Fruit fly (Drosophila melanogaster) Kc167 (cell line): ENCODE measurements around the gene CG33096.

ENCODE experiments used
- Myc ChIP-seq: fragments of >200 bp; optimal IDR thresholded peaks from 2 replicates; lab custom pipeline; 2017; ENCODE audit warnings: missing external identifiers
- Sin3A ChIP-seq: fragments of >200 bp; optimal IDR thresholded peaks from 2 replicates; lab custom pipeline; 2018; ENCODE audit warnings: missing external identifiers
- h ChIP-seq: fragments of >200 bp; optimal IDR thresholded peaks from 3 replicates; lab custom pipeline; 2018; ENCODE audit warnings: missing external identifiers
- insv ChIP-seq: fragments of >200 bp; optimal IDR thresholded peaks from 3 replicates; lab custom pipeline; 2018; ENCODE audit warnings: missing external identifiers
- psq ChIP-seq: fragments of >200 bp; optimal IDR thresholded peaks from 2 replicates; lab custom pipeline; 2017; ENCODE audit warnings: missing external identifiers
- ttk ChIP-seq: sonication (Bioruptor generic); optimal IDR thresholded peaks from 2 replicates; lab custom pipeline; 2017; ENCODE audit warnings: missing external identifiers

CG33096 gene

DNA sequence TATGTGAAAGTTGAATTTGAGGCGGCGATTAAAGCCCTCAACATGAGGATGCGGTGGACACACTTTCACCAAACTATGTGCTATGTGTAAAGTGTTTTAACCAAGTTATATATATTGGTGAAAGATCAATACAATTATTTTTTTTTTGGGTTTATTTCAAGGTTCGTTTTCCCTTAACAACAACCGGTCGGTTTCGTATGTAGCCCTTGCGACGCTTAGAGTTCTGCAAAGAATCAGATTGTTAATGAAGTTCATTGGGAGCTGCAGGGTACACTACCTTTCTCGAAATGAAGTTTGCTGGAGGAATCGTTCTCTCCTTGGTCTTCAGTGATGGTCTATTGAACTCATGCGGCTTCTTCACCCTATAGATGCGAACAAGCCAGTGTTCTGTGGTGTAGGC, 30.6 kb upstream of the CG33096 start:
- no peak for TF ChIP-seq Myc (lab: Kevin White, UChicago)
- TF ChIP-seq psq (lab: Kevin White, UChicago) = no peak
- no peak for TF ChIP-seq ttk (lab: Kevin White, UChicago)
- TF ChIP-seq Sin3A (lab: Kevin White, UChicago) = no peak
- no peak for TF ChIP-seq h (lab: Kevin White, UChicago)
- TF ChIP-seq insv (lab: Kevin White, UChicago) = no peak

DNA sequence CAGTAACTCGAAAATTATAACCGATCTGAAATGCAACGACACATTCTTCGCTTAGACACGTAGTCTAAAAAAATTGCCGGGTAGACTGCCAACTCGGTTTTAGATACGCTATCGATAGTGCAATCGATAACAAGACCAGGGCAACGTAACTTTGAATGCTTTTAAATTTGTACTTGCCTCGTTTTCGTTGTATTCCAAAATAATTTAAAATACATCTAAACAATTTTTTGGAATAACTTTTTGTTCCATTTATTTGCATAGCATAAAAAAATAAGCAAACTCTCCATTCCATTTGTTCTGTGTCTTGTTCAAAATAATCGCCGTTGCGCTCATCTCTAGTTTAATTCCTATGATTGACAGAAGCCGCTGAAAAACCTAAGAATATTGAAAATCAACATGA, 27.9 kb upstream of the CG33096 start, which contains the start of the genes Stt3B and CG11839:
Gene Stt3B (minus strand): TSS at position 69 of the 400 bp plus-strand sequence.
Gene CG11839 (plus strand): TSS at position 359 of the 400 bp plus-strand sequence.
- TF ChIP-seq Sin3A (lab: Kevin White, UChicago) (no peak), psq (lab: Kevin White, UChicago) (no peak)

DNA sequence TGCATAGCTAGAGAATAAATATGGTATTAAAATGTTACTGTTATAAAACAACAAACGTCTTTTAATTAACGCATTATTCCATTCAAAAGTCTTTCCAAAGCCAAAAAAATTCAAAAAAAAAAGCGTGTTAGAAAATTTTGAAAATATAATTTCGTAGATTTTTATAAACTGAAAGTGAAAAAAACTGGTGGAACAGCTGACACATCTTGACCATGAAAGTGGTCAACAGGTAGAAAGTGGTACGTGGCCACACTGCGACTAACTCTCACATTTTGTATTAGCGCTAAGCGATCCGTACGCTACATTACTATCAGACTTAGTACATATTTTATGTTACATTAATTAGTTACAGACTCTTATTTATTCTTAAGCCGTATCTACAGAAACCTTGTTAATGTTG, 26.6 kb upstream of the CG33096 start, which contains the start of gene CG11836:
Gene CG11836 (plus strand): TSS at position 256 of the 400 bp plus-strand sequence.
- no peak for TF ChIP-seq Myc (lab: Kevin White, UChicago)
- no peak for TF ChIP-seq Sin3A (lab: Kevin White, UChicago)
- no peak for TF ChIP-seq insv (lab: Kevin White, UChicago)
- no peak for TF ChIP-seq ttk (lab: Kevin White, UChicago)
- TF ChIP-seq psq (lab: Kevin White, UChicago) = no peak
- no peak for TF ChIP-seq h (lab: Kevin White, UChicago)

DNA sequence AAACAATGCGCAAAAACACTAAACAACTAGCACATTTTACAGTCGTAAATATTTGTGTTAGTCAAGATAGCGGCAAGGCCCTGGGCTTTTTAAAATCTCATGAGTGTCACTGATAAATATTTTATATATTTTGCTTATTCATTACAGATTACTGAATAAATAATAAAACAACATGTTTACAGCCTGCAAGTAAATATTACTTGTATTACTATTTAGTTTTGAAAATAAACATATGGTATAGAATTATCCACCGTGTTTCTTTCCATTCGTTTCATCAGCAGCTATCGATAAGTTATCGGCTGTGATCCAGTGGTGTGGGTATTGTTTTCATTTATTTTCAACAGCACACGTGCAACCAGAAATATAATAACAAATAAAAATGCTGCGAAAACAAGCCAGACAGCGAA, 22.9 kb upstream of the CG33096 start, which contains the start of the genes shams and CG11920:
Gene shams (minus strand): TSS at position 50 of the 407 bp plus-strand sequence.
Gene CG11920 (plus strand): TSS at position 320 of the 407 bp plus-strand sequence.
- TF ChIP-seq Sin3A (lab: Kevin White, UChicago) (no peak), h (lab: Kevin White, UChicago) (no peak), Myc (lab: Kevin White, UChicago) (no peak), psq (lab: Kevin White, UChicago) (no peak), insv (lab: Kevin White, UChicago) (no peak), ttk (lab: Kevin White, UChicago) (no peak)

DNA sequence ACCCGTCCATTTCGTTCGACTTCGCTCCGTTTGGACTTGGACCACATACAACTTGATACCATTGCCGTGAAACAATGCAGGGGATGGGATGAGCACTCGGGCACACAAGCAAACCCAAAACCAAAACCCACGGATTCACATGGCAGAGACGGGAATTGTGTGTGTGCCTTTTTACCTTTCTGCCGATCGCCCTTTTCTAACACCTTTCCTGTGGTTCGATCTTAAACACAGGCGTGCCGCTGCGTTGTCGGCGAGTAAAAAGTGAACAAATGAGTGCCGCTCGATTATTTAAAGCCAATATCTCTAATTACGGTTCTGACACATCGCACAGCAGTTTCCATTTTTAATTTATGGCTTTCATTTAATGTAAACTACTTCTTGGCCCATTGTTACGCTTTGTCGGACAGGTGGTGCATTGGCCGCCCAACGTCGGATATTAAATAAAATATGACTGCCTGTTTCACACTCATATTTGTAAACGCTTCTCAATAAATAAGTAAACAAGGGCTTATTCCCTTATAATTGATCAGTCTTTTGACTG, 20.1 kb upstream of the CG33096 start:
- TF ChIP-seq insv (lab: Kevin White, UChicago) (no peak), Myc (lab: Kevin White, UChicago) (no peak), Sin3A (lab: Kevin White, UChicago) (no peak)

DNA sequence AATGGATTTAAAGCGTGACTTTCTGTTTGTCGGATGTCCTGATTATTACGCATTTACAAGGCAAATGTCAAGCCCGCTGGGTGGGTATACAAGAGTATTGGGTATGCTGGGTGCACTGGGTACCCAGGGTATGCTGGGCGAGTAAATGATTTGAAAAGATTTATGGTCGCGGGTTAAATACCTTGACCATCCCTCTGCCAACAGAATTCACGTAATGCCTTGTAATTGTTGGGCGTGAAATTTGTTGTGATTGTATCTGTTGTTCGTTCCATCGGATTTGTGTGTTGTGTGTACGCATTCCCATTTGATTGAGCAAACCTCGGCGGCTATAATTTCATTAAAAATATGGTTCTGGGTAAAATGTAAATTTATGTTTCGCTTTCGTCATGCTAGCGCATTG, 18.8 kb upstream of the CG33096 start:
- TF ChIP-seq psq (lab: Kevin White, UChicago) = no peak
- TF ChIP-seq Myc (lab: Kevin White, UChicago) = no peak
- no peak for TF ChIP-seq h (lab: Kevin White, UChicago)
- no peak for TF ChIP-seq Sin3A (lab: Kevin White, UChicago)
- TF ChIP-seq insv (lab: Kevin White, UChicago) = no peak
- TF ChIP-seq ttk (lab: Kevin White, UChicago) = no peak

DNA sequence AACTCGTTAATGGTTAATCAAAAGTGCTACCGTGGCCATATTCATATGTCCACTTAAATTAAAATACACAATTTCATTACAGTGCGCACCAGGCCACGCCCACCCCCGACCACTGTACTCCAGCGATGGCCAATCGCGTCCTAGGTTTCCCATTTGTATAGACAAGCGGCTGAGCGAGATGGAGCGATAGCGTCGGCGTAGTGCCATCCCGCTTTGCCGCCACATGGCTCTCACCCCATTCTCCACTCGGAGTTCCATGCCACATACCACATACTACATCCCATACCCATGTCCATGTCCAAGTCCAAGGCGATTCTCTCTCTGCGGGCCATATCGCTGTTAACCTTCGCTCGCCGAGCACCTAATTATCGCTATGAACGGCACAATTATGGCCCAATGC, 17.0 kb upstream of the CG33096 start:
- no peak for TF ChIP-seq Myc (lab: Kevin White, UChicago)

DNA sequence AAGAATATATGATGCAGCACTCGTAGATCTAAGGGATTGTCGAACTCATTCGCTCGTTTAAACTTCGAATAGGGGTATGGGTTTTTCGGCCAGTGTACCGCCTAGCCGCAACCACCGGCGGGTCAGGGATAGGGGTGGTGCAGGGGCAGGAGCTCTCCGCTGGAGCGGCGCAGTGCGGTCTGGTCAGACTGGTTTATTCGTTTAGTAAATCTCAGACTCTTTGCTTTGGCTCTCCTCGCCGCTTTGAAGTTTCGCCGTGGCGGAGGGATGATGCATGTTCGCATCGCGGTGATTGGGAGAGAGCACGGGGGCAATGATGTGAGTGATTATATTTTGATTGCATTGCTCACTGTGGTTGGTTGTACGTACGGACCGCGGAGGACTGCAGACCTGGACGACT, 15.1 kb upstream of the CG33096 start, which contains the start of gene fd96Ca:
Gene fd96Ca (plus strand): TSS at position 337 of the 400 bp plus-strand sequence.
- TF ChIP-seq h (lab: Kevin White, UChicago) (no peak), Myc (lab: Kevin White, UChicago) (no peak), ttk (lab: Kevin White, UChicago) (no peak), insv (lab: Kevin White, UChicago) (no peak), Sin3A (lab: Kevin White, UChicago) (no peak), psq (lab: Kevin White, UChicago) (no peak)

DNA sequence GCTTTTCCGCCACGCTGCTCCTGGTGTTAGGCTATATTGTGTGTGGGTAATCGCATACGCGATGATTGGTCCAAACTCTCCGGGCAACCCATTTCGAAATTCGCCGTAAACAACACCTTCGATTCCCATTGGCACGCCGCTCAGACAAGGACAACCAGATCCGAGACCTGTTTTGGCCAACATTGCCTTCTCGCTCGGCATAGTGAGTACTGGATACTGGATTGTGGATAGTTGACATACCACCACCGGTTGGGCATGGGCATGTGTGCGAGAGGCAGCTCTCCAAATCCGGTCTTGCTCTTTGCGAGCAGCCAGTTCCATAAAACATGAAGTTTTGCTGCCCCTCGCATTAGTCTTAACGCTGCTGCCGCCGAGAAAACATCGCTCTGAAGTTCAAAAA, 2.8 kb upstream of the CG33096 start, which contains the start of gene fd96Cb:
Gene fd96Cb (plus strand): TSS at position 374 of the 400 bp plus-strand sequence.
- TF ChIP-seq Sin3A (lab: Kevin White, UChicago) (no peak), Myc (lab: Kevin White, UChicago) (no peak), h (lab: Kevin White, UChicago) (no peak), psq (lab: Kevin White, UChicago) (no peak), ttk (lab: Kevin White, UChicago) (no peak), insv (lab: Kevin White, UChicago) (no peak)

DNA sequence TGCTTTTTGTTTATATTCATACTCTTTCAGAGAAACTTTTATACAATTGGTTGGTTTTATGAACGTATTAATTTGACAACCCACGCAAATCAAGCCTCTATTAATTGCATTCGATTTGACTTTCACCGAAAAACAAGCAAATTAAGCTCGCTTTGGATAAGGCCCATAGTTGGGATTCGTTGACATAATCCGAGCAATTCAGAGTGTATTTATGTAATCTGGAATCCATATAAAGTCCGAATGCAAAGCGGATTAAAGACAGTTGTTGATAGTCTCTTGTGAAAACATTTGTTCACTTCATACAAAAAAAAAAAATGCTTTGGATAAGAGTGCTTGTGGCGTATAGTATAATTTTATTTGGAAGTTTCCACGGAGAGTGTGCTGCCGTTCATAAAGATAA, 4.8 kb downstream of the CG33096 start, which contains the start of gene CG45095:
Gene CG45095 (plus strand): TSS at position 301 of the 400 bp plus-strand sequence.
- TF ChIP-seq Sin3A (lab: Kevin White, UChicago) = no peak
- TF ChIP-seq Myc (lab: Kevin White, UChicago) = no peak

DNA sequence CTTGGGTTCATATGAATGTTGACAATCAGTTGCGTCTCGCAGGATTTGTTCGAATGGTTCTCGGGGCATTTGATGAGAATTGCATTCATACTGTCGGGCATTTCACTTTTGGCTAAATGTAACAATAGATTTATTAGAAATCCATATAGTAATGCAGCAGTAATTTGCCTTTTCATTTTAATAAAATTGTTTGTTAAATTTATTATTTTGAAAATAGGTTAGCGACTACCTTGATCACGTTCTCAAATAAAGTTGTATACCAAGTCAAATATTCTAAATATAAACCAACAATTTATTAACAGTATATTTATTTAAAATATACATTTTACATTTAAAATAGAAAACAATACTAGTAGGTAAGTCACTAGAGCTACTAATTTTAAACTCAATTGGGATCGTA, 11.5 kb downstream of the CG33096 start, which contains the start of gene CG34027:
Gene CG34027 (minus strand): TSS at position 101 of the 400 bp plus-strand sequence.
- TF ChIP-seq psq (lab: Kevin White, UChicago) (no peak), Myc (lab: Kevin White, UChicago) (no peak), ttk (lab: Kevin White, UChicago) (no peak), insv (lab: Kevin White, UChicago) (no peak)

DNA sequence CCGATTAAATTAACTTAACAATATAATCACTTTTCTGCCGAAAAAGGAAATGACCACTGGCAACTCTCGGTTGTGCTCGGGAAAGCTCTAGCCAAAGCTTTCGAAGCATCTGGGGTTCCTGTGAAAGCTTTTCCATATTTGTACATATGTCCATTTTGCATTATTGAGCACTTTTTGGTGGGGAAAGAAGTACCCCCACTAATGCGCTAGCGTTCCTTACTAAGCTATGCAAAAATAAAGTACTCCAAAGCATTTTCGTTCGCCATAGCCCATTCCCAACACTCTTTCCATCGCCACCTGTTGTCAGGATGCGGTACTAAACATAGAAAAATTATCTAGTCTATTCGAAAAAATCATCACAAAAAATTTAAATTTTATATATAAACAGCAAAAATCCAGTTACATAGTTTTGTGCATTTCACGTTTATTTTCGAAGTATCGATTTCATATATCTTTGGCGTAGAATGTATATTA, 15.0 kb downstream of the CG33096 start, which contains the start of gene Nepl16:
Gene Nepl16 (minus strand): TSS at position 51 of the 474 bp plus-strand sequence.
- TF ChIP-seq psq (lab: Kevin White, UChicago) (no peak), h (lab: Kevin White, UChicago) (peak; percentile 80)
